Worm (Caenorhabditis elegans): ENCODE results near the gene best-13.

DNA sequence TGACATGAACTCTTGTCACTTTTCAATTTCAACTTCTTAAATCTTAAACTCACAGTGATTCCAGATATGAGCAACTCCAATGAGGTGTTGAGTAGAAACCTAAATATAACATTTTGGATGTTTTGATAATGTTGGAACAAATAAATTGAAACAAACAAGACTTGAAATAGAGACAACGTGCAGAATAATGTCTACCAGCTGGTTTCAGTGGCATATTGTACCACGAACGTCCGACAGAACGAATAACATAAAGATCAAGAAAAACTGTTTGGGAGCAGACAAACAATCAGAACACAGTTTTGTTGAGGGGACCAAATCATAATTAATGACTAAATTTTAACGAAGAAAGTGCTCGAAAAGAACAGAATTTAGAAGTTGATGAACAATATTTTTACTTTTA lies 49.6 kb downstream of the best-13 start, which contains the start of gene gon-1:
- TF ChIP-seq T22C8.4 (GFP tag; IDR thresholded peaks at IDR 0.05) = no peak
- no peak for TF ChIP-seq ref-1 (GFP tag; conservative IDR thresholded peaks at IDR 0.05)
- TF ChIP-seq ztf-29 (GFP tag; IDR thresholded peaks at IDR 0.05) = no peak
- TF ChIP-seq flt-1 (GFP tag; IDR thresholded peaks at IDR 0.05) = no peak

Data from whole organism, midembryonic.